Worm (Caenorhabditis elegans) whole organism, L4 larva: Measurements from ENCODE around the gene grsp-3.

Source experiments
- ZK546.5 ChIP-seq, 2 experiments: sonication (generic microtip); optimal IDR thresholded peaks; 2 replicates each; lab custom pipeline; 2017; ENCODE audit warnings: missing biosample characterization in 2 of 2, missing genetic modification characterization in 2 of 2
- aly-2 ChIP-seq: sonication (generic microtip); optimal IDR thresholded peaks from 2 replicates; lab custom pipeline; 2018; ENCODE audit warnings: missing biosample characterization, missing genetic modification characterization
- arid-1 ChIP-seq: fragments of 200-800 bp; sonication (Bioruptor generic); conservative IDR thresholded peaks from 2 replicates; pipeline ENCODE4 v1.3.6; 2022; ENCODE audit warnings: missing genetic modification reagents, missing genetic modification characterization, missing compliant biosample characterization
- ceh-28 ChIP-seq: fragments of 150-350 bp; optimal IDR thresholded peaks from 2 replicates; lab custom pipeline; 2014; ENCODE audit warnings: missing biosample characterization, missing genetic modification reagents, missing genetic modification characterization
- ces-1 ChIP-seq: fragments of 150-350 bp; sonication (generic microtip); optimal IDR thresholded peaks from 4 replicates; lab custom pipeline; 2014; ENCODE audit warnings: missing biosample characterization, missing genetic modification reagents, missing genetic modification characterization
- dpl-1 ChIP-seq: fragments of 150-350 bp; optimal IDR thresholded peaks from 2 replicates; lab custom pipeline; 2014; ENCODE audit warnings: missing biosample characterization, missing genetic modification reagents, missing genetic modification characterization
- duxl-1 ChIP-seq: sonication (generic microtip); optimal IDR thresholded peaks from 2 replicates; lab custom pipeline; 2016; ENCODE audit warnings: mild to moderate bottlenecking, missing genetic modification characterization, moderate library complexity, missing compliant biosample characterization; ENCODE audit not compliant: poor library complexity
- egl-27 ChIP-seq: sonication (generic microtip); optimal IDR thresholded peaks from 3 replicates; lab custom pipeline; 2017; ENCODE audit warnings: missing biosample characterization, missing genetic modification reagents, missing genetic modification characterization
- lin-13 ChIP-seq: fragments of 150-350 bp; optimal IDR thresholded peaks from 2 replicates; lab custom pipeline; 2014; ENCODE audit warnings: missing biosample characterization, missing genetic modification reagents, missing genetic modification characterization
- mdl-1 ChIP-seq, 2 experiments: fragments of 150-350 bp in 1 of 2; sonication (generic microtip) in 1 of 2; optimal IDR thresholded peaks; 2 replicates each; lab custom pipeline; 2014 to 2017; ENCODE audit warnings: missing biosample characterization in 2 of 2, missing genetic modification characterization in 2 of 2
- skn-1 ChIP-seq: fragments of 150-350 bp; optimal IDR thresholded peaks from 2 replicates; lab custom pipeline; 2014; ENCODE audit warnings: missing biosample characterization, missing genetic modification characterization
- unc-39 ChIP-seq: sonication (generic microtip); optimal IDR thresholded peaks from 2 replicates; lab custom pipeline; 2017; ENCODE audit warnings: missing biosample characterization, missing genetic modification characterization

ce11 chrIV:7167983-7168760, 36.4 kb upstream of the grsp-3 start, which contains the start of gene skr-16:
- TF ChIP-seq mdl-1 (tag; optimal IDR thresholded peaks at IDR 0.05; lab: Kevin White, UChicago) (peak in 1 of 2 experiments; percentile 54), unc-39 (tag; lab: Kevin White, UChicago) (no peak), duxl-1 (tag; lab: Kevin White, UChicago) (no peak), dpl-1 (peak; percentile 48), ZK546.5 (tag; optimal IDR thresholded peaks at IDR 0.05; lab: Kevin White, UChicago) (no peak), ces-1 (GFP tag; lab: Kevin White, UChicago) (no peak), egl-27 (tag; lab: Kevin White, UChicago) (no peak), lin-13 (GFP tag; lab: Kevin White, UChicago) (no peak), arid-1 (GFP tag; lab: Robert Waterston, UW) (no peak), ceh-28 (tag; lab: Kevin White, UChicago) (no peak), skn-1 (tag; lab: Kevin White, UChicago) (no peak), aly-2 (tag; lab: Kevin White, UChicago) (no peak)
